Fruit fly (Drosophila melanogaster): Measurements from ENCODE around the gene mamo.

Gene mamo

dm6 chrX:13821775-13822493 is 168.4 kb downstream of the mamo start, which contains the start of gene Clic (continued):
- TF ChIP-seq CG10147 (GFP tag; optimal IDR thresholded peaks at IDR 0.05), result no peak
- TF ChIP-seq CHES-1-like (GFP tag; optimal IDR thresholded peaks at IDR 0.05), result peak; percentile 43
- peak; percentile 8 for TF ChIP-seq Hand (GFP tag; optimal IDR thresholded peaks at IDR 0.05)
- TF ChIP-seq Asciz (GFP tag; optimal IDR thresholded peaks at IDR 0.05), result no peak
- no peak for TF ChIP-seq tio (GFP tag; optimal IDR thresholded peaks at IDR 0.05)
- no peak for TF ChIP-seq Ada2b (GFP tag; IDR thresholded peaks at IDR 0.05)
- TF ChIP-seq dpn (GFP tag; optimal IDR thresholded peaks at IDR 0.05), result peak in 1 of 2 experiments; percentile 11
- TF ChIP-seq CG6175 (GFP tag; IDR thresholded peaks at IDR 0.05), result no peak
- TF ChIP-seq jing (GFP tag; optimal IDR thresholded peaks at IDR 0.05), result no peak
- no peak for TF ChIP-seq odd (GFP tag; optimal IDR thresholded peaks at IDR 0.05)
- TF ChIP-seq emc (GFP tag; optimal IDR thresholded peaks at IDR 0.05), result no peak
- no peak for TF ChIP-seq Stat92E (GFP tag; optimal IDR thresholded peaks at IDR 0.05)
- no peak for TF ChIP-seq CG8765 (GFP tag; IDR thresholded peaks at IDR 0.05)
- no peak for TF ChIP-seq luna (GFP tag; optimal IDR thresholded peaks at IDR 0.05)
- no peak for TF ChIP-seq sisA (GFP tag; IDR thresholded peaks at IDR 0.05)
- no peak for TF ChIP-seq Nf-YB (GFP tag; optimal IDR thresholded peaks at IDR 0.05)
- peak; percentile 84 for TF ChIP-seq cg (GFP tag; optimal IDR thresholded peaks at IDR 0.05)
- no peak for TF ChIP-seq sc (optimal IDR thresholded peaks at IDR 0.05)
- no peak for TF ChIP-seq sc (GFP tag; optimal IDR thresholded peaks at IDR 0.05)
- TF ChIP-seq gcm2 (GFP tag; optimal IDR thresholded peaks at IDR 0.05), result no peak
- TF ChIP-seq rib (GFP tag; IDR thresholded peaks at IDR 0.05), result peak; percentile 55
- no peak for TF ChIP-seq CG30431 (GFP tag; optimal IDR thresholded peaks at IDR 0.05)
- 0 out of 3 replicates have a peak, but pooled peaks have one; percentile 2 for TF ChIP-seq dysf (GFP tag; IDR thresholded peaks at IDR 0.05)
- TF ChIP-seq CG9727 (GFP tag; optimal IDR thresholded peaks at IDR 0.05), result no peak
- no peak for TF ChIP-seq Ets65A (GFP tag)
- TF ChIP-seq CG7839 (tag; optimal IDR thresholded peaks at IDR 0.05), result no peak
- peak; percentile 70 for TF ChIP-seq HLHmδ (GFP tag; optimal IDR thresholded peaks at IDR 0.05)
- TF ChIP-seq Fer3 (tag; optimal IDR thresholded peaks at IDR 0.05), result peak; percentile 16
- no peak for TF ChIP-seq CG8281 (tag; optimal IDR thresholded peaks at IDR 0.05)
- peak; percentile 14 for TF ChIP-seq CG12299 (tag; optimal IDR thresholded peaks at IDR 0.05)
- TF ChIP-seq fd96Cb (tag; optimal IDR thresholded peaks at IDR 0.05), result no peak
- no peak for TF ChIP-seq p53 (GFP tag; optimal IDR thresholded peaks at IDR 0.05)
- TF ChIP-seq Elba2 (GFP tag; optimal IDR thresholded peaks at IDR 0.05), result no peak
- TF ChIP-seq maf-S (GFP tag; optimal IDR thresholded peaks at IDR 0.05), result no peak
- TF ChIP-seq CG10565 (GFP tag; optimal IDR thresholded peaks at IDR 0.05), result no peak
- peak; percentile 18 for TF ChIP-seq pfk (GFP tag; optimal IDR thresholded peaks at IDR 0.05)
- TF ChIP-seq lilli (GFP tag; optimal IDR thresholded peaks at IDR 0.05), result peak; percentile 7
- TF ChIP-seq Antp (GFP tag; optimal IDR thresholded peaks at IDR 0.05), result peak; percentile 47
- TF ChIP-seq Dref (GFP tag; IDR thresholded peaks at IDR 0.05), result peak; percentile 36
- no peak for TF ChIP-seq ftz-f1 (GFP tag; optimal IDR thresholded peaks at IDR 0.05)
- peak; percentile 18; the same call in 1 of the 2 replicates for TF ChIP-seq CG13287 (GFP tag; IDR thresholded peaks at IDR 0.05; ENCODE audit: partially characterized antibody)
- TF ChIP-seq HHEX (GFP tag; optimal IDR thresholded peaks at IDR 0.05), result no peak
- no peak for TF ChIP-seq vnd (GFP tag; IDR thresholded peaks at IDR 0.05; ENCODE audit: partially characterized antibody)
- TF ChIP-seq CG8478 (optimal IDR thresholded peaks at IDR 0.05), result no peak
- no peak for TF ChIP-seq CG18011 (GFP tag; optimal IDR thresholded peaks at IDR 0.05)
- no peak for TF ChIP-seq Sry-β (GFP tag; optimal IDR thresholded peaks at IDR 0.05)
- no peak for TF ChIP-seq NC2α (GFP tag; optimal IDR thresholded peaks at IDR 0.05)
- no peak for TF ChIP-seq Hr78 (GFP tag; optimal IDR thresholded peaks at IDR 0.05)
- no peak for TF ChIP-seq scrt (GFP tag; optimal IDR thresholded peaks at IDR 0.05)
- no peak for TF ChIP-seq CG14860 (GFP tag; IDR thresholded peaks at IDR 0.05; ENCODE audit: partially characterized antibody)

Data from whole organism, embryonic.